Worm (Caenorhabditis elegans) whole organism, L4 larva: ENCODE measurements around the gene F53A9.7.

Experiments used
- ama-1 ChIP-seq: fragments of 150-350 bp; optimal IDR thresholded peaks from 2 replicates; lab custom pipeline; 2014; ENCODE audit warnings: inconsistent platforms, mixed read lengths
- dve-1 ChIP-seq: sonication (generic microtip); optimal IDR thresholded peaks from 2 replicates; lab custom pipeline; 2017; ENCODE audit warnings: antibody characterized with exemption, mild to moderate bottlenecking, missing genetic modification characterization, missing compliant biosample characterization; ENCODE audit not compliant: insufficient read depth
- unc-39 ChIP-seq: sonication (generic microtip); optimal IDR thresholded peaks from 2 replicates; lab custom pipeline; 2017; ENCODE audit warnings: missing biosample characterization, missing genetic modification characterization
- unc-62 ChIP-seq, 3 experiments: fragments of 150-350 bp in 1 of 3; sonication (generic microtip); optimal IDR thresholded peaks in 2 of 3; peaks in 1 of 3; 1 replicate in 1 of 3; 2 replicates in 2 of 3; lab custom pipeline; 2014 to 2017; ENCODE audit warnings: missing biosample characterization in 3 of 3, missing genetic modification characterization in 3 of 3, missing genetic modification reagents in 3 of 3, missing genotype in 1 of 3

DNA sequence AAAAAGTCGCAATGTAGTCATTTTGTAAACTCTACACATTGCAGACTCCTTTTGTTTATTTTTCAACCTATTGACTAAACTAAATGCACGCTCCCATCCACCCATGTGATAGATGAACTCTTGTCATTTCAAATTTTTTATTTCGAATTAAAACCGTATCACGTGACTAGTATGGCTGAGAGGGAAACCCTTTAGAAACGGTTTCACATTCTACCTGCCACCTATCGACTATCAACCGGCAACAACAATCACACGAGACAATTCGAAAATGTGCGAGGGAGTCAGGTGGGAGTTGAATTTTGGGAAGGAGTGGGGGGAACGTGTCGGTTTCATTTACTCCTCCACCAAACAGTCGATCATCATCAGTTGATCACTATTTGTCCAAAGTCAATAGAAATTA is 42.2 kb downstream of the F53A9.7 start:
- no peak for TF ChIP-seq unc-39 (tag; lab: Kevin White, UChicago)
- no peak for TF ChIP-seq ama-1 (lab: Kevin White, UChicago)
- peak; percentile 93 for TF ChIP-seq dve-1 (tag; lab: Kevin White, UChicago)
- TF ChIP-seq unc-62 (GFP tag; optimal IDR thresholded peaks at IDR 0.05 in 1 of 2; lab: Kevin White, UChicago), result peak in 1 of 2 experiments; percentile 59
- no peak for TF ChIP-seq unc-62 (tag; optimal IDR thresholded peaks at IDR 0.05; lab: Kevin White, UChicago)
